Fruit fly (Drosophila melanogaster) whole organism: Measurements from ENCODE around the gene ScsbetaG.

Experiments used
- CG8478 ChIP-seq: fragments of >200 bp; optimal IDR thresholded peaks from 2 replicates; lab custom pipeline; 2018; ENCODE audit warnings: inconsistent platforms
- Dll ChIP-seq: fragments of >200 bp; optimal IDR thresholded peaks from 2 replicates; lab custom pipeline; 2017
- pan ChIP-seq: fragments of >200 bp; optimal IDR thresholded peaks from 2 replicates; lab custom pipeline; 2017
- psq ChIP-seq: fragments of >200 bp; optimal IDR thresholded peaks from 2 replicates; lab custom pipeline; 2017
- usp ChIP-seq: fragments of >200 bp; optimal IDR thresholded peaks from 2 replicates; lab custom pipeline; 2017; ENCODE audit warnings: missing biosample characterization, missing genetic modification characterization, mixed read lengths

DNA sequence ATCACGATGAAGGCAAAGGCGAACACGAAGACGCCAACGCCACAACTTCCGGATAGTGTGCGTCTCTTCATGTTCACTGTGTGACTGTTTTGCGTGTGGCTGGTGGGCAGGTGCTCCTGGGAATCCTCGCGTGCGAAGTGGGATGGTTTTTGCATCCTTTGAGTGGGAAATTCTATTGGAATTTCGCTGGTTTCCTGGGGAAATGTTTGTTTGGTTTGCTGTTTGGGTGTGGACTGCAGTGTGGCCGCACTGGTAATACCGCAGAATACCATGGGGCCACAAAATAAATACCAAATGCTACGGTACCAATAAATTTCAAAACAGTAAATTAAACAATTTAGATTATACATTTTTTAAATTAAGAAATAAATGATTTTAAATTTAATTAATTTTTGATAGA is 2.1 kb downstream of the ScsbetaG start, which contains the start of gene sinu:
- TF ChIP-seq psq (lab: Kevin White, UChicago) (no peak), CG8478 (lab: Kevin White, UChicago) (no peak), Dll (lab: Kevin White, UChicago) (no peak), pan (lab: Kevin White, UChicago) (no peak), usp (GFP tag; lab: Kevin White, UChicago) (no peak)
